Fruit fly (Drosophila melanogaster): ENCODE measurements around the gene Nufip.
A peak's percentile ranks its signal among the peaks of the same experiment; 100 is the strongest.

Nufip gene

dm6 chr3L:18758894-18759569 lies 10.9 kb upstream of the Nufip start (continued):
- TF ChIP-seq sqz (GFP tag; optimal IDR thresholded peaks at IDR 0.05), result peak; percentile 61
- TF ChIP-seq CG15601 (tag; optimal IDR thresholded peaks at IDR 0.05), result peak; percentile 31
- TF ChIP-seq Stat92E (GFP tag; optimal IDR thresholded peaks at IDR 0.05), result peak in 1 of 3 experiments; percentile 63
- TF ChIP-seq tx (GFP tag; optimal IDR thresholded peaks at IDR 0.05), result no peak
- no peak for TF ChIP-seq CkIIα-i1 (GFP tag; IDR thresholded peaks at IDR 0.05)
- no peak for TF ChIP-seq cad (GFP tag; optimal IDR thresholded peaks at IDR 0.05)
- peak; percentile 10 for TF ChIP-seq her (GFP tag; optimal IDR thresholded peaks at IDR 0.05)
- TF ChIP-seq sim (GFP tag; IDR thresholded peaks at IDR 0.05), result no peak
- TF ChIP-seq CG1603 (tag; optimal IDR thresholded peaks at IDR 0.05), result no peak
- no peak for TF ChIP-seq CG6272 (GFP tag; IDR thresholded peaks at IDR 0.05)
- TF ChIP-seq Hmr (GFP tag; optimal IDR thresholded peaks at IDR 0.05), result peak; percentile 38
- TF ChIP-seq Scr (GFP tag; IDR thresholded peaks at IDR 0.05; ENCODE audit: partially characterized antibody), result no peak
- TF ChIP-seq sob (GFP tag; IDR thresholded peaks at IDR 0.05), result peak; percentile 47; the same call in 1 of the 2 replicates
- TF ChIP-seq NC2α (GFP tag; optimal IDR thresholded peaks at IDR 0.05), result no peak
- no peak for TF ChIP-seq p53 (GFP tag; optimal IDR thresholded peaks at IDR 0.05)
- peak; percentile 1 for TF ChIP-seq lab (GFP tag; optimal IDR thresholded peaks at IDR 0.05)
- no peak for TF ChIP-seq Dref (GFP tag; IDR thresholded peaks at IDR 0.05)
- no peak for TF ChIP-seq dati (GFP tag; IDR thresholded peaks at IDR 0.05)
- TF ChIP-seq Usf (GFP tag; optimal IDR thresholded peaks at IDR 0.05), result no peak
- no peak for TF ChIP-seq ind (GFP tag; optimal IDR thresholded peaks at IDR 0.05)
- no peak for TF ChIP-seq tll (GFP tag; optimal IDR thresholded peaks at IDR 0.05)
- no peak for TF ChIP-seq salm (tag; optimal IDR thresholded peaks at IDR 0.05)
- TF ChIP-seq eyg (GFP tag; optimal IDR thresholded peaks at IDR 0.05), result no peak
- TF ChIP-seq CG15011 (GFP tag; optimal IDR thresholded peaks at IDR 0.05), result no peak
- no peak for TF ChIP-seq CG4707 (GFP tag; optimal IDR thresholded peaks at IDR 0.05)
- no peak for TF ChIP-seq grau (tag; optimal IDR thresholded peaks at IDR 0.05)
- no peak for TF ChIP-seq ewg (GFP tag; optimal IDR thresholded peaks at IDR 0.05)
- TF ChIP-seq CG13624 (GFP tag; optimal IDR thresholded peaks at IDR 0.05), result peak; percentile 54
- no peak for TF ChIP-seq CG12219 (GFP tag; optimal IDR thresholded peaks at IDR 0.05)
- TF ChIP-seq CG34422 (GFP tag; IDR thresholded peaks at IDR 0.05), result peak; percentile 62; the same call in 1 of the 3 replicates
- peak; percentile 44 for TF ChIP-seq ab (GFP tag; optimal IDR thresholded peaks at IDR 0.05)
- no peak for TF ChIP-seq wek (GFP tag; optimal IDR thresholded peaks at IDR 0.05)
- TF ChIP-seq bab2 (GFP tag; optimal IDR thresholded peaks at IDR 0.05), result no peak
- TF ChIP-seq fd96Cb (tag; optimal IDR thresholded peaks at IDR 0.05), result no peak
- no peak for TF ChIP-seq Aef1 (GFP tag; IDR thresholded peaks at IDR 0.05)
- peak; percentile 44; the same call in 1 of the 2 replicates for TF ChIP-seq bbx (GFP tag; IDR thresholded peaks at IDR 0.05; ENCODE audit: partially characterized antibody)
- TF ChIP-seq Kr (GFP tag; optimal IDR thresholded peaks at IDR 0.05), result no peak
- TF ChIP-seq CG6854 (GFP tag; optimal IDR thresholded peaks at IDR 0.05), result no peak
- no peak for TF ChIP-seq CG18476 (GFP tag; optimal IDR thresholded peaks at IDR 0.05)
- TF ChIP-seq CG12769 (tag; optimal IDR thresholded peaks at IDR 0.05), result peak; percentile 82
- no peak for TF ChIP-seq CG12299 (tag; optimal IDR thresholded peaks at IDR 0.05)
- no peak for TF ChIP-seq CG16779 (GFP tag; IDR thresholded peaks at IDR 0.05)
- no peak for TF ChIP-seq fu2 (GFP tag; optimal IDR thresholded peaks at IDR 0.05)
- TF ChIP-seq insv (GFP tag; optimal IDR thresholded peaks at IDR 0.05), result no peak
- TF ChIP-seq Taf1 (GFP tag; IDR thresholded peaks at IDR 0.05), result no peak
- no peak for TF ChIP-seq CG1024 (GFP tag; IDR thresholded peaks at IDR 0.05)
- TF ChIP-seq maf-S (GFP tag; optimal IDR thresholded peaks at IDR 0.05), result no peak
- TF ChIP-seq CG33557 (GFP tag; optimal IDR thresholded peaks at IDR 0.05), result peak; percentile 4
- TF ChIP-seq gsb (GFP tag; IDR thresholded peaks at IDR 0.05), result no peak
- no peak for TF ChIP-seq jing (GFP tag; optimal IDR thresholded peaks at IDR 0.05)

All from whole organism, embryonic.